Fruit fly (Drosophila melanogaster) whole organism, pupa: Measurements from ENCODE around the gene crol.

Experiments
- CG10348 ChIP-seq: fragments of 200-800 bp; sonication (Bioruptor generic); IDR thresholded peaks from 2 replicates; pipeline ENCODE4 v1.3.6; 2022; ENCODE audit warnings: missing biosample characterization, missing genetic modification characterization
- CG12605 ChIP-seq: fragments of 200-800 bp; sonication (Bioruptor generic); IDR thresholded peaks from 2 replicates; pipeline ENCODE4 v1.3.6; 2022; ENCODE audit warnings: missing biosample characterization, missing genetic modification characterization
- CG13204 ChIP-seq: fragments of 200-800 bp; sonication (Bioruptor generic); optimal IDR thresholded peaks from 2 replicates; lab custom pipeline; 2018; ENCODE audit warnings: missing biosample characterization, mild to moderate bottlenecking, missing genetic modification characterization, moderate library complexity
- CG14655 ChIP-seq: fragments of 200-800 bp; sonication (Bioruptor generic); optimal IDR thresholded peaks from 3 replicates; lab custom pipeline; 2017; ENCODE audit warnings: mild to moderate bottlenecking, missing biosample characterization, missing genetic modification reagents, missing genetic modification characterization
- CG15710 ChIP-seq: fragments of 200-800 bp; sonication (Bioruptor generic); optimal IDR thresholded peaks from 2 replicates; lab custom pipeline; 2018; ENCODE audit warnings: missing biosample characterization, mild to moderate bottlenecking, missing genetic modification characterization, moderate library complexity
- CG17806 ChIP-seq: fragments of 200-800 bp; sonication (Bioruptor generic); optimal IDR thresholded peaks from 2 replicates; lab custom pipeline; 2018; ENCODE audit warnings: missing biosample characterization, mild to moderate bottlenecking, missing genetic modification characterization, moderate library complexity
- CG32121 ChIP-seq: fragments of 200-800 bp; sonication (Bioruptor generic); IDR thresholded peaks from 2 replicates; pipeline ENCODE4 v1.3.6; 2022; ENCODE audit warnings: missing biosample characterization, missing genetic modification characterization
- CG34367 ChIP-seq: fragments of 200-800 bp; sonication (Bioruptor generic); optimal IDR thresholded peaks from 2 replicates; lab custom pipeline; 2018; ENCODE audit warnings: missing biosample characterization, mild to moderate bottlenecking, missing genetic modification characterization
- CG4496 ChIP-seq: fragments of 200-800 bp; sonication (Bioruptor generic); IDR thresholded peaks from 3 replicates; pipeline ENCODE4 v1.3.6; 2022; ENCODE audit warnings: missing biosample characterization, missing genetic modification characterization
- CG8159 ChIP-seq: fragments of 200-800 bp; sonication (Bioruptor generic); optimal IDR thresholded peaks from 3 replicates; lab custom pipeline; 2018; ENCODE audit warnings: missing biosample characterization, mild to moderate bottlenecking, missing genetic modification characterization, moderate library complexity
- CG8301 ChIP-seq: fragments of 200-800 bp; sonication (Bioruptor generic); optimal IDR thresholded peaks from 2 replicates; lab custom pipeline; 2018; ENCODE audit warnings: missing biosample characterization, mild to moderate bottlenecking, missing genetic modification characterization
- CG9948 ChIP-seq: fragments of 200-800 bp; sonication (Bioruptor generic); optimal IDR thresholded peaks from 2 replicates; lab custom pipeline; 2018; ENCODE audit warnings: missing biosample characterization, mild to moderate bottlenecking, missing genetic modification characterization, moderate library complexity
- D1 ChIP-seq: fragments of 200-800 bp; sonication (Bioruptor generic); optimal IDR thresholded peaks from 2 replicates; lab custom pipeline; 2018; ENCODE audit warnings: missing biosample characterization, mild to moderate bottlenecking, missing genetic modification characterization, moderate library complexity
- EcR ChIP-seq: fragments of 200-800 bp; sonication (Bioruptor generic); optimal IDR thresholded peaks from 3 replicates; lab custom pipeline; 2019; ENCODE audit warnings: missing biosample characterization, missing genetic modification characterization, mild to moderate bottlenecking, moderate library complexity, missing genetic modification reagents
- Ets98B ChIP-seq: fragments of 200-800 bp; sonication (Bioruptor generic); IDR thresholded peaks from 2 replicates; pipeline ENCODE4 v1.3.6; 2022; ENCODE audit warnings: missing biosample characterization, missing genetic modification characterization
- Pif1A ChIP-seq: fragments of 200-800 bp; sonication (Bioruptor generic); optimal IDR thresholded peaks from 3 replicates; lab custom pipeline; 2016; ENCODE audit warnings: missing biosample characterization, missing genetic modification characterization
- Pif1B ChIP-seq: fragments of 200-800 bp; sonication (Bioruptor generic); optimal IDR thresholded peaks from 3 replicates; lab custom pipeline; 2016; ENCODE audit warnings: missing biosample characterization, missing genetic modification characterization
- Snoo ChIP-seq: fragments of 200-800 bp; sonication (Bioruptor generic); optimal IDR thresholded peaks from 3 replicates; lab custom pipeline; 2017; ENCODE audit warnings: missing biosample characterization, mild to moderate bottlenecking, missing genetic modification characterization, inconsistent platforms
- fd96Ca ChIP-seq: fragments of 200-800 bp; sonication (Bioruptor generic); IDR thresholded peaks from 3 replicates; pipeline ENCODE4 v1.3.6; 2022; ENCODE audit warnings: missing biosample characterization, missing genetic modification characterization
- gl ChIP-seq: fragments of 200-800 bp; sonication (Bioruptor generic); optimal IDR thresholded peaks from 2 replicates; lab custom pipeline; 2018; ENCODE audit warnings: missing biosample characterization, mild to moderate bottlenecking, missing genetic modification characterization
- rn ChIP-seq: fragments of 200-800 bp; sonication (Bioruptor generic); IDR thresholded peaks from 2 replicates; pipeline ENCODE4 v1.3.6; 2022; ENCODE audit warnings: missing biosample characterization, missing genetic modification characterization

crol gene

DNA sequence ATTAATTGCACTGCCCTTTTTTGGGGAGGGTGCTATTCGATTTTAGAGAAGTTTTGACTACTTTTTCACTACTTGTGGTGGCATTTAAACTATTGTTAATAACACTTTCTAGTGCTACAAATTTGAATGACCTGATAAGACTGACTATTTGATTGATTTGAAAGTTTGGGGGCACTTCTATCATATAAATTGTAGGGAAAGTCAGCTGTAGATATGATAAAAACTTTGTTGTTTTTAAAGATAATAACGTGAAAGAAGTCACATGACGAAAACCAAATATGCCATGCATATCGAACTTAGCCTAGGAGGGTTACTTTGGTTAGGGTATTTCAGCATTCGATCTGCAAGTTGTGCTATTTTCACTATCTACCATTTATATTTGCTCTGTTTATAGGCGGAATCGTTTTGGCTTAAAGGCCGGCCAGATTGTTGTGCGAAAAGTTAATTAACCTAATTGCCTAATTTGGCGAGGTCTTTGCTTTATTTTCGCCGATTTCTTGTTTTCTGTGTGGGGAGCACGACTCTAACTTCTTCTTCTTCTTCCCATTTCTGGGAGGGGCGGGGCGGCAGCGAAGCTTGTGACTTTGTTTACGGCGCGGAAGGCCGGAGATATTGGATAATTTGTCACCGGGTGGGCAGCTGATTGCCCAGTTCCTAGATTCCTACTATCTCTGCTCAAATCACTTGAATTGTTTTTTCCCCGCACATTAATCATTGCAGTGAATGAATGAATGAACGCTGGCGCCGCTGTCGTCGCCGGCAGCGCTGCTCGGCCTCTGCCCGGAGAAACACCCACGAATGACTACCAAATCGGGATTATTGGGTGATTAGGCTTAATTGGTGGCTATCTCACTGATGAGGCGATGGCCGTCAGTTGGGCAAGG, 3.8 kb upstream of the crol start:
- TF ChIP-seq CG32121 (GFP tag; lab: Robert Waterston, UW): 0 out of 2 replicates have a peak, but pooled peaks have one; percentile 13
- TF ChIP-seq CG8301 (tag; lab: Kevin White, UChicago): peak; percentile 18
- TF ChIP-seq CG14655: peak; percentile 26
- no peak for TF ChIP-seq Snoo (tag; lab: Kevin White, UChicago)
- no peak for TF ChIP-seq CG34367 (tag; lab: Kevin White, UChicago)
- no peak for TF ChIP-seq CG8159 (tag; lab: Kevin White, UChicago)

DNA sequence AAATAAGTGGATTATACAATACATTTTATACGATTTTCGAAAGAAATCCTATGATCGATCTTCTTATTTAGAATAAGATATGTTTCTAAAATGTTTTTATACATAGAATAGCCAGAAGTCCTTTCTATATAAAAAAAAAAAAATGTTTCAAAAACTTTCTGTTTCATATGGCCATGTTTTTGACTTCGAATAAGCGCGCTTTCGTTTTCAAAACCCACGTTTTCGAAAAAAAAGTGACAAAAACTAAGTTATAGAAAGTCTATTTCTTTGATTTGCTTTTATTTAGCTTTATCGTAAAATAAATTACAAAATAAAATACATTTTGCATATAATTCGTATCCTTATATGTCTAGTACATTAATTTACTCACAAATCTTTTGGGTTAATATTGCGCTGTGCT, 585 bp upstream of the crol start:
- no peak for TF ChIP-seq rn (GFP tag; lab: Robert Waterston, UW)
- TF ChIP-seq CG8159 (tag; lab: Kevin White, UChicago): no peak
- TF ChIP-seq fd96Ca (GFP tag; lab: Robert Waterston, UW): no peak
- TF ChIP-seq CG17806 (tag; lab: Kevin White, UChicago): no peak
- TF ChIP-seq CG12605: no peak
- TF ChIP-seq CG15710 (tag; lab: Kevin White, UChicago): no peak
- TF ChIP-seq gl (tag; lab: Kevin White, UChicago): no peak
- no peak for TF ChIP-seq CG34367 (tag; lab: Kevin White, UChicago)
- no peak for TF ChIP-seq Pif1B
- no peak for TF ChIP-seq CG32121 (GFP tag; lab: Robert Waterston, UW)
- no peak for TF ChIP-seq Pif1A (GFP tag; lab: Kevin White, UChicago)
- TF ChIP-seq CG9948 (tag; lab: Kevin White, UChicago): no peak
- TF ChIP-seq D1 (tag; lab: Kevin White, UChicago): no peak
- TF ChIP-seq CG10348 (GFP tag; lab: Robert Waterston, UW): no peak
- no peak for TF ChIP-seq CG8301 (tag; lab: Kevin White, UChicago)
- TF ChIP-seq EcR (GFP tag; lab: Kevin White, UChicago): no peak
- TF ChIP-seq, all 21 proteins: peak for 0

DNA sequence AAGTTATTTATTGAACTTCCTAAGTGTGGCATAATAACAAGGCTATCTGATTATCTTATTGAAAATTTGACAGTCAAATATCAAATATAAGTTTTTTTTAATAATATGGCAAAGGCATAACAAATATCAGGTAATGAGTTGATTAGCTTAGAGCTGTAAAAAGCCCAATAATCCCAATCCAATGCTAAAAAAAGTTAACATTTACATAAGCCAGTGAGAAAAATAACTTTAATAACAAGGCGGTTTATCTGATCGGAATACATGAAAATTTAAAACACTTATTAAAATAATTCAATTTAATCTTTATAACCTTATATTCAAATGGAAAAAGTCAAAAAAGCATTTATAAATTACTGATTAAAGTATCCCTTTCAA, 924 bp downstream of the crol start:
- TF ChIP-seq CG8301 (tag; lab: Kevin White, UChicago) (no peak), fd96Ca (GFP tag; lab: Robert Waterston, UW) (no peak), CG9948 (tag; lab: Kevin White, UChicago) (no peak), CG14655 (no peak), rn (GFP tag; lab: Robert Waterston, UW) (no peak), CG4496 (GFP tag; lab: Robert Waterston, UW) (no peak), gl (tag; lab: Kevin White, UChicago) (no peak), EcR (GFP tag; lab: Kevin White, UChicago) (no peak), Pif1A (GFP tag; lab: Kevin White, UChicago) (no peak), CG13204 (GFP tag; lab: Kevin White, UChicago) (no peak)

DNA sequence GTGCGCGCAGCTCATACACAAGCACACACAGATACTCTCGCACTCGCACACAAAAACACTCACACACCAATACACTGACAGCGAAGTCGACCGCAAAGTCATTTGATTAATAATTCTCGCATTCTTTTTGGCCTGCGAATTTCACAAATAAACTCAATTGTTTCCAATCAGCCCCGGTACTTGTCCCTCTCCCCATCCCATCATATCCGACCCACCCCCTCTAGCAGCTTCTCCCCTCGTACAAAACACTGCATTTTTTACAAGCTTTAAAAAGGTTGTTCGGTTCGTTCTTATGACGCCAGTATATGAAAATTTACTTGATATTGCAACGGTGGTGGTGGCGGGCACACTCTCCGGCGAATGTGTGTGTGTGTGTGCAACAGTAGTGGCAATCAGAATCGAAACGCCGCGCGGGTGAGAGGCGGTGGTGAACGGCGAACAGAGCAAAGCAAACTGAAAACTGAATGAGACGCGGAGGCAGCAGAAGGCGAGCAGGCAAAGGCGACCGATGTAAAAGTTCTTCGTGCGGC, 1.5 kb downstream of the crol start:
- TF ChIP-seq gl (tag; lab: Kevin White, UChicago): no peak
- TF ChIP-seq rn (GFP tag; lab: Robert Waterston, UW): no peak
- no peak for TF ChIP-seq D1 (tag; lab: Kevin White, UChicago)
- TF ChIP-seq CG10348 (GFP tag; lab: Robert Waterston, UW): no peak
- no peak for TF ChIP-seq CG8159 (tag; lab: Kevin White, UChicago)
- no peak for TF ChIP-seq CG9948 (tag; lab: Kevin White, UChicago)
- no peak for TF ChIP-seq Pif1A (GFP tag; lab: Kevin White, UChicago)
- no peak for TF ChIP-seq CG15710 (tag; lab: Kevin White, UChicago)
- peak; percentile 5 for TF ChIP-seq Snoo (tag; lab: Kevin White, UChicago)
- no peak for TF ChIP-seq CG34367 (tag; lab: Kevin White, UChicago)
- TF ChIP-seq CG17806 (tag; lab: Kevin White, UChicago): peak; percentile 9
- peak; percentile 60; the same call in 1 of the 3 replicates for TF ChIP-seq fd96Ca (GFP tag; lab: Robert Waterston, UW)
- TF ChIP-seq CG13204 (GFP tag; lab: Kevin White, UChicago): peak; percentile 75
- TF ChIP-seq EcR (GFP tag; lab: Kevin White, UChicago): peak; percentile 71
- peak; percentile 25 for TF ChIP-seq Ets98B (GFP tag; lab: Robert Waterston, UW)
- peak; percentile 12 for TF ChIP-seq CG14655
- no peak for TF ChIP-seq CG8301 (tag; lab: Kevin White, UChicago)
- peak; percentile 51; the same call in 1 of the 3 replicates for TF ChIP-seq CG4496 (GFP tag; lab: Robert Waterston, UW)
- peak; percentile 70 for TF ChIP-seq CG32121 (GFP tag; lab: Robert Waterston, UW)
- TF ChIP-seq CG12605: peak; percentile 50
- TF ChIP-seq Pif1B: peak; percentile 44
